Fruit fly (Drosophila melanogaster): ENCODE results near the gene Brf.

The Brf gene

dm6 chr3R:17402434-17402833 is 11.3 kb upstream of the Brf start, which contains the start of gene Sur-8 (continued):
- no peak for TF ChIP-seq da (GFP tag; optimal IDR thresholded peaks at IDR 0.05)
- TF ChIP-seq dmrt99B (tag; optimal IDR thresholded peaks at IDR 0.05) = peak; percentile 55
- no peak for TF ChIP-seq sd (tag; optimal IDR thresholded peaks at IDR 0.05)
- no peak for TF ChIP-seq emc (GFP tag; optimal IDR thresholded peaks at IDR 0.05)
- TF ChIP-seq sr (GFP tag; IDR thresholded peaks at IDR 0.05) = 0 out of 3 replicates have a peak, but pooled peaks have one; percentile 38
- peak; percentile 57 for TF ChIP-seq CG1602 (GFP tag; optimal IDR thresholded peaks at IDR 0.05)
- TF ChIP-seq chif (GFP tag; optimal IDR thresholded peaks at IDR 0.05) = peak; percentile 17 to 74
- no peak for TF ChIP-seq CG8765 (GFP tag; IDR thresholded peaks at IDR 0.05)
- TF ChIP-seq slp2 (GFP tag; optimal IDR thresholded peaks at IDR 0.05) = peak; percentile 44
- no peak for TF ChIP-seq CG1529 (GFP tag; optimal IDR thresholded peaks at IDR 0.05)
- TF ChIP-seq CG7839 (tag; optimal IDR thresholded peaks at IDR 0.05) = peak; percentile 69
- peak; percentile 68 for TF ChIP-seq Sox102F (GFP tag; optimal IDR thresholded peaks at IDR 0.05)
- no peak for TF ChIP-seq zf30C (GFP tag; optimal IDR thresholded peaks at IDR 0.05)
- peak; percentile 83 for TF ChIP-seq Mrtf (GFP tag; IDR thresholded peaks at IDR 0.05)
- TF ChIP-seq CG4854 (GFP tag; optimal IDR thresholded peaks at IDR 0.05) = peak; percentile 36
- TF ChIP-seq CG17186 (GFP tag; optimal IDR thresholded peaks at IDR 0.05) = peak; percentile 48
- peak; percentile 21; the same call in 1 of the 2 replicates for TF ChIP-seq Scr (GFP tag; IDR thresholded peaks at IDR 0.05; ENCODE audit: partially characterized antibody)
- TF ChIP-seq CG31224 (GFP tag; IDR thresholded peaks at IDR 0.05) = peak; percentile 47; the same call in 1 of the 2 replicates
- no peak for TF ChIP-seq Doc2 (GFP tag; IDR thresholded peaks at IDR 0.05)
- peak; percentile 60 for TF ChIP-seq Atf6 (GFP tag; IDR thresholded peaks at IDR 0.05)
- no peak for TF ChIP-seq exex (tag; optimal IDR thresholded peaks at IDR 0.05)
- peak; percentile 34 for TF ChIP-seq CG15696 (tag; optimal IDR thresholded peaks at IDR 0.05)
- TF ChIP-seq nmo (GFP tag; optimal IDR thresholded peaks at IDR 0.05) = peak; percentile 44
- TF ChIP-seq Ptx1 (GFP tag; IDR thresholded peaks at IDR 0.05) = peak; percentile 81
- TF ChIP-seq tx (GFP tag; optimal IDR thresholded peaks at IDR 0.05) = peak; percentile 35
- TF ChIP-seq CG9609 (GFP tag; optimal IDR thresholded peaks at IDR 0.05) = peak; percentile 51
- peak; percentile 56; the same call in 2 of the 3 replicates for TF ChIP-seq CG3726 (GFP tag; IDR thresholded peaks at IDR 0.05)
- no peak for TF ChIP-seq Bteb2 (GFP tag; optimal IDR thresholded peaks at IDR 0.05)
- no peak for TF ChIP-seq jing (GFP tag; optimal IDR thresholded peaks at IDR 0.05)
- TF ChIP-seq dimm (GFP tag; IDR thresholded peaks at IDR 0.05) = no peak
- peak; percentile 43 for TF ChIP-seq CG12219 (GFP tag; optimal IDR thresholded peaks at IDR 0.05)
- TF ChIP-seq sens-2 (GFP tag; IDR thresholded peaks at IDR 0.05) = no peak
- TF ChIP-seq Elba2 (GFP tag; optimal IDR thresholded peaks at IDR 0.05) = no peak
- no peak for TF ChIP-seq Dfd (GFP tag; optimal IDR thresholded peaks at IDR 0.05)
- no peak for TF ChIP-seq trh (GFP tag; optimal IDR thresholded peaks at IDR 0.05)
- peak; percentile 82 for TF ChIP-seq CG9932 (GFP tag; IDR thresholded peaks at IDR 0.05)
- TF ChIP-seq CG1233 (GFP tag; optimal IDR thresholded peaks at IDR 0.05) = peak; percentile 61
- no peak for TF ChIP-seq bigmax (GFP tag; optimal IDR thresholded peaks at IDR 0.05)
- TF ChIP-seq BtbVII (GFP tag; optimal IDR thresholded peaks at IDR 0.05) = peak; percentile 25
- no peak for TF ChIP-seq Hr78 (GFP tag; optimal IDR thresholded peaks at IDR 0.05)
- TF ChIP-seq ham (GFP tag; IDR thresholded peaks at IDR 0.05) = no peak; the same call in 1 of the 2 replicates
- TF ChIP-seq pan (optimal IDR thresholded peaks at IDR 0.05) = no peak
- peak in 1 of 2 experiments; percentile 77 for TF ChIP-seq pan (GFP tag; optimal IDR thresholded peaks at IDR 0.05 in 1 of 2, IDR thresholded peaks at IDR 0.05 in 1 of 2)
- no peak for TF ChIP-seq prd (optimal IDR thresholded peaks at IDR 0.05)
- peak; percentile 75 for TF ChIP-seq prd (GFP tag; IDR thresholded peaks at IDR 0.05)
- peak; percentile 10 for TF ChIP-seq Dad (GFP tag; optimal IDR thresholded peaks at IDR 0.05)
- peak; percentile 74 for TF ChIP-seq Meics (GFP tag; optimal IDR thresholded peaks at IDR 0.05)
- TF ChIP-seq dan (GFP tag; IDR thresholded peaks at IDR 0.05) = no peak
- no peak for TF ChIP-seq CG2712 (tag; optimal IDR thresholded peaks at IDR 0.05)
- no peak for TF ChIP-seq jigr1 (GFP tag; IDR thresholded peaks at IDR 0.05)
- TF ChIP-seq fu2 (GFP tag; optimal IDR thresholded peaks at IDR 0.05) = peak; percentile 27
- TF ChIP-seq Oli (tag; optimal IDR thresholded peaks at IDR 0.05) = peak; percentile 28
